Fruit fly (Drosophila melanogaster) S2 (cell line): ENCODE measurements around the gene CG1146.
A peak's percentile ranks its signal among the peaks of the same experiment; 100 is the strongest.

Experiments used
- CG8478 ChIP-seq: fragments of >200 bp; optimal IDR thresholded peaks from 2 replicates; lab custom pipeline; 2018
- CTCF ChIP-seq, 2 experiments: fragments of >200 bp; optimal IDR thresholded peaks; 2 replicates each; lab custom pipeline; 2018

- TF ChIP-seq CG8478 (lab: Kevin White, UChicago) (no peak), CTCF (optimal IDR thresholded peaks at IDR 0.05; lab: Kevin White, UChicago) (peak; percentile 58 to 70)
Measured at dm6 chr3L:2485331-2486115, 3.1 kb upstream of the CG1146 start.
